Worm (Caenorhabditis elegans): ENCODE results near the gene osta-2.

Gene osta-2

ce11 chrII:5660736-5661734 lies 46.5 kb upstream of the osta-2 start, which contains the start of the genes ift-43 and mdt-26 (continued):
- TF ChIP-seq fkh-10 (GFP tag; optimal IDR thresholded peaks at IDR 0.05) (no peak), tbx-2 (tag; optimal IDR thresholded peaks at IDR 0.05) (peak; percentile 73), T23F11.4 (GFP tag; optimal IDR thresholded peaks at IDR 0.05) (no peak), pha-2 (tag; optimal IDR thresholded peaks at IDR 0.05) (peak; percentile 29), elt-2 (tag; optimal IDR thresholded peaks at IDR 0.05) (peak; percentile 67), dmd-4 (tag; optimal IDR thresholded peaks at IDR 0.05; ENCODE audit: borderline replicate concordance) (no peak), sdc-2 (tag; optimal IDR thresholded peaks at IDR 0.05) (peak; percentile 41), eyg-1 (tag; optimal IDR thresholded peaks at IDR 0.05) (no peak), lin-11 (tag; optimal IDR thresholded peaks at IDR 0.05) (peak; percentile 55), dve-1 (tag; optimal IDR thresholded peaks at IDR 0.05) (peak; percentile 27), ttx-3 (tag; optimal IDR thresholded peaks at IDR 0.05) (peak; percentile 16), ets-4 (tag; optimal IDR thresholded peaks at IDR 0.05) (peak; percentile 23), unc-55 (GFP tag; optimal IDR thresholded peaks at IDR 0.05) (peak; percentile 70), ceh-24 (tag; optimal IDR thresholded peaks at IDR 0.05) (no peak), unc-86 (tag; optimal IDR thresholded peaks at IDR 0.05) (no peak), hlh-30 (tag; optimal IDR thresholded peaks at IDR 0.05; ENCODE audit: insufficient read depth) (peak; percentile 52), gmeb-2 (tag; optimal IDR thresholded peaks at IDR 0.05) (peak; percentile 59), ceh-18 (tag; optimal IDR thresholded peaks at IDR 0.05) (peak; percentile 17), ceh-34 (tag; optimal IDR thresholded peaks at IDR 0.05) (peak; percentile 9), pha-4 (tag; optimal IDR thresholded peaks at IDR 0.05) (no peak), hlh-15 (tag; optimal IDR thresholded peaks at IDR 0.05) (no peak), Y22D7AL.16 (tag; optimal IDR thresholded peaks at IDR 0.05) (no peak), ceh-14 (tag; optimal IDR thresholded peaks at IDR 0.05) (peak; percentile 11), ceh-6 (GFP tag; optimal IDR thresholded peaks at IDR 0.05) (peak; percentile 33), syd-9 (tag; optimal IDR thresholded peaks at IDR 0.05) (peak; percentile 18), madf-2 (tag; optimal IDR thresholded peaks at IDR 0.05) (peak; percentile 55), K09A11.1 (tag; optimal IDR thresholded peaks at IDR 0.05; ENCODE audit: insufficient read depth) (no peak), pax-1 (tag; optimal IDR thresholded peaks at IDR 0.05) (peak; percentile 37), che-1 (tag; optimal IDR thresholded peaks at IDR 0.05) (peak; percentile 14), ama-1 (optimal IDR thresholded peaks at IDR 0.05) (peak; percentile 98), nfya-1 (tag; optimal IDR thresholded peaks at IDR 0.05) (peak; percentile 100)

ce11 chrII:5661735-5662177 lies 45.7 kb upstream of the osta-2 start:
- TF ChIP-seq unc-3 (GFP tag; conservative IDR thresholded peaks at IDR 0.05) (peak; percentile 93), unc-3 (tag; optimal IDR thresholded peaks at IDR 0.05) (no peak), elt-4 (tag; optimal IDR thresholded peaks at IDR 0.05) (no peak), npax-4 (tag; optimal IDR thresholded peaks at IDR 0.05) (no peak), ahr-1 (tag; optimal IDR thresholded peaks at IDR 0.05) (peak; percentile 55), unc-42 (tag; optimal IDR thresholded peaks at IDR 0.05) (peak; percentile 36), hlh-8 (tag; optimal IDR thresholded peaks at IDR 0.05) (peak; percentile 64), gmeb-2 (tag; optimal IDR thresholded peaks at IDR 0.05) (peak; percentile 70), C38D4.7 (GFP tag; optimal IDR thresholded peaks at IDR 0.05) (peak; percentile 73), sox-2 (GFP tag; IDR thresholded peaks at IDR 0.05) (peak; percentile 52; the same call in 1 of the 2 replicates), pqm-1 (tag; optimal IDR thresholded peaks at IDR 0.05) (no peak), K02D7.2 (tag; optimal IDR thresholded peaks at IDR 0.05) (peak; percentile 75), ceh-48 (tag; optimal IDR thresholded peaks at IDR 0.05) (peak; percentile 74), tbx-2 (tag; optimal IDR thresholded peaks at IDR 0.05) (peak; percentile 85), ceh-2 (tag; optimal IDR thresholded peaks at IDR 0.05) (peak; percentile 54), ceh-18 (tag; optimal IDR thresholded peaks at IDR 0.05) (peak; percentile 90), dmd-4 (tag; optimal IDR thresholded peaks at IDR 0.05; ENCODE audit: borderline replicate concordance) (peak; percentile 61), ref-2 (tag; optimal IDR thresholded peaks at IDR 0.05) (peak; percentile 78), dve-1 (tag; optimal IDR thresholded peaks at IDR 0.05) (peak; percentile 90), pros-1 (tag; optimal IDR thresholded peaks at IDR 0.05) (peak; percentile 92), pat-9 (tag; optimal IDR thresholded peaks at IDR 0.05) (peak; percentile 85), zip-5 (tag; optimal IDR thresholded peaks at IDR 0.05) (no peak), rnt-1 (tag; optimal IDR thresholded peaks at IDR 0.05) (peak; percentile 78), C08G9.2 (tag; optimal IDR thresholded peaks at IDR 0.05) (peak; percentile 76), ceh-14 (tag; optimal IDR thresholded peaks at IDR 0.05) (peak; percentile 72), ama-1 (optimal IDR thresholded peaks at IDR 0.05) (peak; percentile 98)

All from whole organism, late embryonic.